Fruit fly (Drosophila melanogaster) whole organism, prepupa: ENCODE data around the gene CG46025.
A peak's percentile ranks its signal among the peaks of the same experiment; 100 is the strongest.

Experiments used
- Blimp-1 ChIP-seq: fragments of 200-800 bp; sonication (Bioruptor generic); optimal IDR thresholded peaks from 3 replicates; lab custom pipeline; 2017; ENCODE audit warnings: missing biosample characterization, missing genetic modification characterization, mild to moderate bottlenecking, moderate library complexity, missing genetic modification reagents
- CG10669 ChIP-seq: fragments of 200-800 bp; sonication (Bioruptor generic); optimal IDR thresholded peaks from 3 replicates; lab custom pipeline; 2018; ENCODE audit warnings: missing biosample characterization, mild to moderate bottlenecking, missing genetic modification characterization, moderate library complexity
- CG11294 ChIP-seq: fragments of 200-800 bp; sonication (Bioruptor generic); IDR thresholded peaks from 2 replicates; pipeline ENCODE4 v1.3.6; 2022; ENCODE audit warnings: missing biosample characterization, missing genetic modification characterization
- CG11762 ChIP-seq: fragments of 200-800 bp; sonication (Bioruptor generic); optimal IDR thresholded peaks from 3 replicates; lab custom pipeline; 2016; ENCODE audit warnings: missing biosample characterization, missing genetic modification characterization; ENCODE audit not compliant: insufficient read depth
- CG15336 ChIP-seq: fragments of 200-800 bp; sonication (Bioruptor generic); IDR thresholded peaks from 2 replicates; pipeline ENCODE4 v1.3.6; 2022; ENCODE audit warnings: missing biosample characterization, missing genetic modification characterization
- CG3032 ChIP-seq: fragments of 200-800 bp; optimal IDR thresholded peaks from 2 replicates; lab custom pipeline; 2019; ENCODE audit warnings: missing biosample characterization, mild to moderate bottlenecking, missing genetic modification characterization, moderate library complexity
- CG32006 ChIP-seq: fragments of 200-800 bp; sonication (Bioruptor generic); optimal IDR thresholded peaks from 3 replicates; lab custom pipeline; 2017; ENCODE audit warnings: missing biosample characterization, mild to moderate bottlenecking, missing genetic modification characterization
- CG34406 ChIP-seq: fragments of 200-800 bp; sonication (Bioruptor generic); optimal IDR thresholded peaks from 3 replicates; lab custom pipeline; 2016; ENCODE audit warnings: missing biosample characterization, missing genetic modification characterization
- CG3919 ChIP-seq: fragments of 200-800 bp; sonication (Bioruptor generic); optimal IDR thresholded peaks from 3 replicates; lab custom pipeline; 2016; ENCODE audit warnings: missing biosample characterization, missing genetic modification characterization
- CG4318 ChIP-seq: fragments of 200-800 bp; sonication (Bioruptor generic); optimal IDR thresholded peaks from 3 replicates; lab custom pipeline; 2017; ENCODE audit warnings: missing biosample characterization, mild to moderate bottlenecking, missing genetic modification characterization
- CG6276 ChIP-seq: fragments of 200-800 bp; sonication (Bioruptor generic); optimal IDR thresholded peaks from 2 replicates; lab custom pipeline; 2017; ENCODE audit warnings: missing biosample characterization, mild to moderate bottlenecking, missing genetic modification characterization
- CG6808 ChIP-seq: fragments of 200-800 bp; sonication (Bioruptor generic); optimal IDR thresholded peaks from 3 replicates; lab custom pipeline; 2017; ENCODE audit warnings: missing biosample characterization, missing genetic modification characterization, mild to moderate bottlenecking, moderate library complexity, missing genetic modification reagents
- CG7368 ChIP-seq: fragments of 200-800 bp; sonication (Bioruptor generic); optimal IDR thresholded peaks from 3 replicates; lab custom pipeline; 2016; ENCODE audit warnings: missing biosample characterization, missing genetic modification characterization
- CG8119 ChIP-seq: fragments of 200-800 bp; sonication (Bioruptor generic); IDR thresholded peaks from 3 replicates; pipeline ENCODE4 v1.3.6; 2022; ENCODE audit warnings: missing biosample characterization, missing genetic modification characterization
- CG8319 ChIP-seq: fragments of 200-800 bp; sonication (Bioruptor generic); optimal IDR thresholded peaks from 3 replicates; lab custom pipeline; 2016; ENCODE audit warnings: missing biosample characterization, missing genetic modification characterization
- CG8632 ChIP-seq: fragments of 200-800 bp; sonication (Bioruptor generic); optimal IDR thresholded peaks from 3 replicates; lab custom pipeline; 2016; ENCODE audit warnings: missing biosample characterization, missing genetic modification characterization
- CG9139 ChIP-seq: fragments of 200-800 bp; sonication (Bioruptor generic); optimal IDR thresholded peaks from 3 replicates; lab custom pipeline; 2017; ENCODE audit warnings: missing biosample characterization, mild to moderate bottlenecking, missing genetic modification characterization
- Eip75B ChIP-seq: fragments of 200-800 bp; sonication (Bioruptor generic); optimal IDR thresholded peaks from 3 replicates; lab custom pipeline; 2016; ENCODE audit warnings: missing biosample characterization, missing genetic modification characterization
- Ets96B ChIP-seq: fragments of 200-800 bp; optimal IDR thresholded peaks from 2 replicates; lab custom pipeline; 2019; ENCODE audit warnings: missing biosample characterization, mild to moderate bottlenecking, missing genetic modification characterization, moderate library complexity
- Gug ChIP-seq: fragments of 200-800 bp; sonication (Bioruptor generic); IDR thresholded peaks from 2 replicates; pipeline ENCODE4 v1.3.6; 2022; ENCODE audit warnings: missing biosample characterization, missing genetic modification characterization
- Hr38 ChIP-seq: sonication (Bioruptor generic); optimal IDR thresholded peaks from 2 replicates; lab custom pipeline; 2016; ENCODE audit warnings: missing biosample characterization, missing genetic modification characterization
- Hr4 ChIP-seq: fragments of 200-800 bp; sonication (Bioruptor generic); optimal IDR thresholded peaks from 3 replicates; lab custom pipeline; 2016; ENCODE audit warnings: missing biosample characterization, missing genetic modification characterization
- Lpt ChIP-seq: fragments of 200-800 bp; sonication (Bioruptor generic); optimal IDR thresholded peaks from 3 replicates; lab custom pipeline; 2016; ENCODE audit warnings: missing biosample characterization, missing genetic modification characterization
- Met ChIP-seq: fragments of 200-800 bp; sonication (Bioruptor generic); optimal IDR thresholded peaks from 3 replicates; lab custom pipeline; 2016; ENCODE audit warnings: missing biosample characterization, missing genetic modification characterization
- Smox ChIP-seq: fragments of 200-800 bp; sonication (Bioruptor generic); optimal IDR thresholded peaks from 3 replicates; lab custom pipeline; 2016; ENCODE audit warnings: missing biosample characterization, missing genetic modification characterization
- Sox14 ChIP-seq: fragments of 200-800 bp; sonication (Bioruptor generic); optimal IDR thresholded peaks from 3 replicates; lab custom pipeline; 2016; ENCODE audit warnings: missing biosample characterization, missing genetic modification characterization
- acj6 ChIP-seq: fragments of 200-800 bp; sonication (Bioruptor generic); optimal IDR thresholded peaks from 3 replicates; lab custom pipeline; 2016; ENCODE audit warnings: missing biosample characterization, missing genetic modification characterization
- cyc ChIP-seq: fragments of 200-800 bp; sonication (Bioruptor generic); optimal IDR thresholded peaks from 3 replicates; lab custom pipeline; 2016; ENCODE audit warnings: missing biosample characterization, missing genetic modification characterization
- dac ChIP-seq: fragments of 200-800 bp; sonication (Bioruptor generic); optimal IDR thresholded peaks from 2 replicates; lab custom pipeline; 2017; ENCODE audit warnings: missing biosample characterization, mild to moderate bottlenecking, missing genetic modification characterization
- dsx ChIP-seq: fragments of 200-800 bp; optimal IDR thresholded peaks from 3 replicates; lab custom pipeline; 2019; ENCODE audit warnings: missing biosample characterization, mild to moderate bottlenecking, missing genetic modification characterization, moderate library complexity; ENCODE audit not compliant: poor library complexity, severe bottlenecking
- eg ChIP-seq: fragments of 200-800 bp; sonication (Bioruptor generic); IDR thresholded peaks from 3 replicates; pipeline ENCODE4 v1.3.6; 2022; ENCODE audit warnings: missing biosample characterization, missing genetic modification characterization
- fd59A ChIP-seq: fragments of 200-800 bp; sonication (Bioruptor generic); optimal IDR thresholded peaks from 2 replicates; lab custom pipeline; 2017; ENCODE audit warnings: missing biosample characterization, mild to moderate bottlenecking, missing genetic modification characterization, missing genetic modification reagents
- fkh ChIP-seq: fragments of 200-800 bp; sonication (Bioruptor generic); optimal IDR thresholded peaks from 3 replicates; lab custom pipeline; 2017; ENCODE audit warnings: missing biosample characterization, mild to moderate bottlenecking, missing genetic modification characterization, moderate library complexity
- lz ChIP-seq: fragments of 200-800 bp; sonication (Bioruptor generic); optimal IDR thresholded peaks from 3 replicates; lab custom pipeline; 2016; ENCODE audit warnings: missing biosample characterization, missing genetic modification characterization
- pdm3 ChIP-seq: fragments of 200-800 bp; sonication (Bioruptor generic); optimal IDR thresholded peaks from 3 replicates; lab custom pipeline; 2016; ENCODE audit warnings: missing biosample characterization, missing genetic modification characterization
- salr ChIP-seq, 2 experiments: fragments of 200-800 bp; sonication (Bioruptor generic); optimal IDR thresholded peaks; 3 replicates each; lab custom pipeline; 2016 to 2018; ENCODE audit warnings: missing biosample characterization in 2 of 2, missing genetic modification characterization in 2 of 2, mild to moderate bottlenecking in 1 of 2
- topi ChIP-seq: fragments of 200-800 bp; sonication (Bioruptor generic); optimal IDR thresholded peaks from 3 replicates; lab custom pipeline; 2016; ENCODE audit warnings: missing biosample characterization, missing genetic modification characterization

Gene CG46025

DNA sequence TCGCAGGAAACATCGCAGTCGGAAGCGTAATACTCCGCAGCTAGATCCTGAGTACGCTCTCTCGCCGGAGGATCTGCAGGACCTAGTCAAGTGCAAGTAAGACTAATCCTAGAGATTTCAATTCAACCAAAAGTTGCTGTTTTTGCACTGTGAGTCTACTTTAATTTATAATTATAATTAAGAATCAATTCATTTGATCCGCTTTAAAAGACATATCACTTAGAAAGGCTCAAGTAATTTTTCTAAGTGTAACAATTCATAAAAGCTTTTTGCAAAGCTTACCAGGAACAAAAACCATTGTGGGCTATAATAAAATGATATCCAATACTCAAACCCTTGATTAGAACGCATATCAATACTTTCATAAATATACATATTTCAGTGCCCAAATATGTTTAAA is 2.9 kb downstream of the CG46025 start:
- TF ChIP-seq CG15336 (GFP tag; lab: Robert Waterston, UW) (peak; percentile 48; the same call in 1 of the 2 replicates), Blimp-1 (no peak), Met (no peak), CG7368 (GFP tag; lab: Kevin White, UChicago) (no peak), CG10669 (GFP tag; lab: Kevin White, UChicago) (no peak), salr (GFP tag; optimal IDR thresholded peaks at IDR 0.05; lab: Kevin White, UChicago) (no peak), Eip75B (GFP tag; lab: Kevin White, UChicago) (no peak), pdm3 (no peak), fd59A (GFP tag; lab: Kevin White, UChicago) (no peak), CG8319 (GFP tag; lab: Kevin White, UChicago) (no peak), Lpt (GFP tag; lab: Kevin White, UChicago) (no peak), CG32006 (GFP tag; lab: Kevin White, UChicago) (peak; percentile 20), CG11294 (GFP tag; lab: Robert Waterston, UW) (0 out of 2 replicates have a peak, but pooled peaks have one; percentile 19), Gug (GFP tag; lab: Robert Waterston, UW) (no peak), Sox14 (GFP tag; lab: Kevin White, UChicago) (no peak), eg (GFP tag; lab: Robert Waterston, UW) (peak; percentile 51; the same call in 1 of the 3 replicates), CG34406 (GFP tag; lab: Kevin White, UChicago) (no peak), Hr38 (GFP tag; lab: Kevin White, UChicago) (no peak), Hr4 (GFP tag; lab: Kevin White, UChicago) (peak; percentile 2), lz (GFP tag; lab: Kevin White, UChicago) (no peak), CG8119 (peak; percentile 40; the same call in 1 of the 3 replicates), CG6276 (GFP tag; lab: Kevin White, UChicago) (no peak), Smox (GFP tag; lab: Kevin White, UChicago) (no peak), acj6 (peak; percentile 10)
- TF ChIP-seq, all 60 proteins: peak for 7

DNA sequence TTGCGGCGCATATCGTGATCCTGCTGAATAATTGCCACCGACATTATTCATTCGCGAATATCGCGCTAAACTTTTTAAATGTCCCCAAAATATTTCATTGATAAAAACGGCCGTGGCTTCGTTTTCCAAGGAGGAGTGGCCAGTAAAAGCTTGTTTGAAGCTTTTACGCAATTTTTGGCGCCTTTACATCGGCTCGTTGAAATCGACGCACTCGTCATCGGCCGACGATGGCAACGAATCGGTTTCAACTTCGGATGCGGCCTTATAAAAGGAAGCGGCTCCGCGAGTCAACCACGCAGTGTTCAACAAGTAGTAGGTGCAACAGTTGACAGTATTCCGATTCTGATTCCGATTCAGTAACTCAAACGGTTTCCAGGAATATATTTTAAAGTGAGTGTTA is 13.4 kb downstream of the CG46025 start, which contains the start of gene CG7191:
CG7191 (plus strand) TSS at position 301 of the 400 bp plus-strand sequence.
- TF ChIP-seq lz (GFP tag; lab: Kevin White, UChicago): no peak
- TF ChIP-seq Smox (GFP tag; lab: Kevin White, UChicago): no peak
- TF ChIP-seq CG34406 (GFP tag; lab: Kevin White, UChicago): no peak
- TF ChIP-seq CG3919: no peak
- TF ChIP-seq dac (GFP tag; lab: Kevin White, UChicago): no peak
- no peak for TF ChIP-seq CG3032 (tag; lab: Kevin White, UChicago)
- no peak for TF ChIP-seq dsx (GFP tag; lab: Kevin White, UChicago)
- no peak for TF ChIP-seq fd59A (GFP tag; lab: Kevin White, UChicago)
- TF ChIP-seq CG4318: no peak
- TF ChIP-seq CG6808 (GFP tag; lab: Kevin White, UChicago): no peak
- no peak for TF ChIP-seq CG11762
- TF ChIP-seq CG8632 (GFP tag; lab: Kevin White, UChicago): no peak
- TF ChIP-seq CG8119: no peak
- TF ChIP-seq cyc: no peak
- TF ChIP-seq, all 60 proteins: peak for 0

- TF ChIP-seq eg (GFP tag; lab: Robert Waterston, UW) (no peak; the same call in 2 of the 3 replicates), CG11294 (GFP tag; lab: Robert Waterston, UW) (peak; percentile 9; the same call in 1 of the 2 replicates), topi (GFP tag; lab: Kevin White, UChicago) (no peak), CG6808 (GFP tag; lab: Kevin White, UChicago) (no peak)
Measured at dm6 chr2L:7771891-7772290, 17.9 kb downstream of the CG46025 start.

DNA sequence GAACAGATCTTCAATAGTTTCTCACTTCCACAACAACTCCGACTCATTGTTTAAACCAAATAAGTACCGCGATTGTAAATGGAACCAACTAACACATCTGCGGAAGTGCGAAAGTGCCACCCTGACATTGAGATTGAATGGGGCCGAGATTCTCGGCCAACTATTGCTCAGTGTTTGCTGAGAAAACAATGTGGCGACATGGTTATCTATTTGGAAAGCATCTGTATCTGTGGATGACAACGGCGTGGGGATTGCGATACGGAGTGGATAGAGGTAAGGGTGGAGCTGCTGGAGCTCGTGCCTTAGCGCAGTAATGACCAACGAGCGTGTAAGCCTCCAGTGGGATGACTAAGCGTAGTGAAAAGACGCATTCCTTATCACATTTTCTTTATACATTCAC is 21.3 kb downstream of the CG46025 start:
- TF ChIP-seq eg (GFP tag; lab: Robert Waterston, UW) (no peak), fkh (GFP tag; lab: Kevin White, UChicago) (peak; percentile 60), Ets96B (tag; lab: Kevin White, UChicago) (no peak), CG9139 (GFP tag; lab: Kevin White, UChicago) (no peak), Smox (GFP tag; lab: Kevin White, UChicago) (no peak), CG34406 (GFP tag; lab: Kevin White, UChicago) (no peak), CG6276 (GFP tag; lab: Kevin White, UChicago) (no peak), dac (GFP tag; lab: Kevin White, UChicago) (no peak), CG8319 (GFP tag; lab: Kevin White, UChicago) (no peak)
- TF ChIP-seq, all 60 proteins: peak for 1
